Worm (Caenorhabditis elegans) whole organism, L1 larva: ENCODE measurements around the gene prp-18.
"Not testable (repeated sequence)": the region's sequence is repeated elsewhere in the genome, so short reads cannot be mapped to it uniquely, and the experiment has no call there.

Experiments used
- C04F5.9 ChIP-seq: sonication (generic microtip); optimal IDR thresholded peaks from 2 replicates; lab custom pipeline; 2016; ENCODE audit warnings: missing genetic modification characterization, missing compliant biosample characterization
- C16A3.4 ChIP-seq: fragments of 150-350 bp; optimal IDR thresholded peaks from 2 replicates; lab custom pipeline; 2014; ENCODE audit warnings: missing biosample characterization, missing genetic modification characterization
- aha-1 ChIP-seq: fragments of 150-350 bp; optimal IDR thresholded peaks from 2 replicates; lab custom pipeline; 2014; ENCODE audit warnings: missing biosample characterization, missing genetic modification characterization
- alr-1 ChIP-seq: fragments of 200-800 bp; sonication (Bioruptor generic); optimal IDR thresholded peaks from 2 replicates; lab custom pipeline; 2018; ENCODE audit warnings: borderline replicate concordance, mild to moderate bottlenecking, missing genetic modification characterization, missing compliant biosample characterization
- ceh-63 ChIP-seq: fragments of 200-800 bp; sonication (Bioruptor generic); optimal IDR thresholded peaks from 2 replicates; lab custom pipeline; 2018; ENCODE audit warnings: mild to moderate bottlenecking, missing genetic modification characterization, missing compliant biosample characterization
- dsc-1 ChIP-seq: sonication (generic microtip); optimal IDR thresholded peaks from 2 replicates; lab custom pipeline; 2016; ENCODE audit warnings: mild to moderate bottlenecking, missing genetic modification characterization, missing compliant biosample characterization
- efl-1 ChIP-seq, 4 experiments: fragments of 150-350 bp; optimal IDR thresholded peaks in 3 of 4; peaks in 1 of 4; 1 replicate in 1 of 4; 2 replicates in 3 of 4; lab custom pipeline; 2014; ENCODE audit warnings: missing biosample characterization in 2 of 4, missing genetic modification characterization in 2 of 4, missing genetic modification reagents in 2 of 4
- efl-3 ChIP-seq: fragments of 200-800 bp; sonication (Bioruptor generic); optimal IDR thresholded peaks from 2 replicates; lab custom pipeline; 2018; ENCODE audit warnings: mild to moderate bottlenecking, missing genetic modification characterization, missing compliant biosample characterization
- fkh-4 ChIP-seq: sonication (generic microtip); optimal IDR thresholded peaks from 2 replicates; lab custom pipeline; 2016; ENCODE audit warnings: missing compliant biosample characterization, missing genetic modification characterization, borderline replicate concordance
- fkh-8 ChIP-seq: sonication (generic microtip); optimal IDR thresholded peaks from 2 replicates; lab custom pipeline; 2016; ENCODE audit warnings: mild to moderate bottlenecking, missing genetic modification characterization, missing compliant biosample characterization
- grh-1 ChIP-seq: fragments of 200-800 bp; sonication (Bioruptor generic); IDR thresholded peaks from 2 replicates; pipeline ENCODE4 v1.3.6; 2022; ENCODE audit warnings: missing genetic modification reagents, missing genetic modification characterization, missing compliant biosample characterization
- hlh-4 ChIP-seq: sonication (generic microtip); optimal IDR thresholded peaks from 2 replicates; lab custom pipeline; 2016; ENCODE audit warnings: mild to moderate bottlenecking, missing genetic modification characterization, missing compliant biosample characterization
- jun-1 ChIP-seq: fragments of 150-350 bp; optimal IDR thresholded peaks from 2 replicates; lab custom pipeline; 2014; ENCODE audit warnings: missing biosample characterization, missing genetic modification reagents, missing genetic modification characterization
- lin-13 ChIP-seq: fragments of 150-350 bp; optimal IDR thresholded peaks from 2 replicates; lab custom pipeline; 2014; ENCODE audit warnings: missing biosample characterization, missing genetic modification reagents, missing genetic modification characterization
- lin-14 ChIP-seq: fragments of 200-800 bp; sonication (Bioruptor generic); optimal IDR thresholded peaks from 2 replicates; lab custom pipeline; 2018; ENCODE audit warnings: mild to moderate bottlenecking, missing genetic modification characterization, moderate library complexity, missing compliant biosample characterization
- lin-35 ChIP-seq, 2 experiments: fragments of 150-350 bp; optimal IDR thresholded peaks; 2 replicates each; lab custom pipeline; 2014; ENCODE audit warnings: missing biosample characterization in 2 of 2, missing genetic modification characterization in 2 of 2, missing genetic modification reagents in 2 of 2
- lsy-2 ChIP-seq, 2 experiments: fragments of 150-350 bp; optimal IDR thresholded peaks; 2 replicates each; lab custom pipeline; 2014; ENCODE audit warnings: missing biosample characterization in 2 of 2, missing genetic modification characterization in 2 of 2
- mdl-1 ChIP-seq, 2 experiments: fragments of 150-350 bp; optimal IDR thresholded peaks; 2 replicates each; lab custom pipeline; 2014 to 2017; ENCODE audit warnings: missing biosample characterization in 2 of 2, missing genetic modification characterization in 2 of 2, inconsistent platforms in 1 of 2
- mep-1 ChIP-seq: fragments of 150-350 bp; optimal IDR thresholded peaks from 2 replicates; lab custom pipeline; 2014; ENCODE audit warnings: missing biosample characterization, missing genetic modification characterization
- nhr-11 ChIP-seq: fragments of 150-350 bp; optimal IDR thresholded peaks from 2 replicates; lab custom pipeline; 2014; ENCODE audit warnings: missing biosample characterization, missing genetic modification characterization
- nhr-19 ChIP-seq: fragments of 200-800 bp; sonication (Bioruptor generic); conservative IDR thresholded peaks from 2 replicates; pipeline ENCODE4 v1.3.6; 2022; ENCODE audit warnings: missing genetic modification characterization, missing compliant biosample characterization
- nhr-237 ChIP-seq: fragments of 150-350 bp; optimal IDR thresholded peaks from 2 replicates; lab custom pipeline; 2014; ENCODE audit warnings: missing biosample characterization, missing genetic modification characterization
- nhr-47 ChIP-seq: sonication (generic microtip); optimal IDR thresholded peaks from 2 replicates; lab custom pipeline; 2016; ENCODE audit warnings: mild to moderate bottlenecking, missing genetic modification characterization, moderate library complexity, missing compliant biosample characterization
- nhr-71 ChIP-seq: sonication (generic microtip); optimal IDR thresholded peaks from 2 replicates; lab custom pipeline; 2016; ENCODE audit warnings: mild to moderate bottlenecking, missing genetic modification characterization, moderate library complexity, missing compliant biosample characterization
- nhr-84 ChIP-seq: sonication (generic microtip); optimal IDR thresholded peaks from 2 replicates; lab custom pipeline; 2017; ENCODE audit warnings: missing biosample characterization, missing genetic modification characterization
- pqm-1 ChIP-seq: sonication (generic microtip); optimal IDR thresholded peaks from 3 replicates; lab custom pipeline; 2017; ENCODE audit warnings: missing biosample characterization, missing genetic modification characterization
- snpc-4 ChIP-seq: fragments of 150-350 bp; optimal IDR thresholded peaks from 2 replicates; lab custom pipeline; 2014; ENCODE audit warnings: missing biosample characterization, missing genetic modification characterization
- sox-4 ChIP-seq: sonication (generic microtip); optimal IDR thresholded peaks from 2 replicates; lab custom pipeline; 2016; ENCODE audit warnings: missing genetic modification characterization, missing compliant biosample characterization
- sptf-1 ChIP-seq: fragments of 150-350 bp; optimal IDR thresholded peaks from 2 replicates; lab custom pipeline; 2014; ENCODE audit warnings: missing biosample characterization, missing genetic modification characterization
- sup-37 ChIP-seq: fragments of 200-800 bp; sonication (Bioruptor generic); optimal IDR thresholded peaks from 2 replicates; lab custom pipeline; 2018; ENCODE audit warnings: mild to moderate bottlenecking, missing genetic modification characterization, missing compliant biosample characterization
- swsn-7 ChIP-seq: sonication (generic microtip); optimal IDR thresholded peaks from 2 replicates; lab custom pipeline; 2016; ENCODE audit warnings: missing genetic modification characterization, missing compliant biosample characterization
- unc-130 ChIP-seq: fragments of 150-350 bp; optimal IDR thresholded peaks from 2 replicates; lab custom pipeline; 2017; ENCODE audit warnings: missing biosample characterization, missing genetic modification characterization, inconsistent platforms
- unc-30 ChIP-seq: sonication (generic microtip); optimal IDR thresholded peaks from 2 replicates; lab custom pipeline; 2017; ENCODE audit warnings: missing biosample characterization, missing genetic modification characterization
- unc-62 ChIP-seq: fragments of 150-350 bp; optimal IDR thresholded peaks from 2 replicates; lab custom pipeline; 2014; ENCODE audit warnings: missing biosample characterization, missing genetic modification reagents, missing genetic modification characterization
- unc-86 ChIP-seq: sonication (generic microtip); optimal IDR thresholded peaks from 2 replicates; lab custom pipeline; 2016; ENCODE audit warnings: missing genetic modification characterization, missing compliant biosample characterization
- unc-98 ChIP-seq: fragments of 200-800 bp; sonication (Bioruptor generic); IDR thresholded peaks from 2 replicates; pipeline ENCODE4 v1.3.6; 2022; ENCODE audit warnings: missing genetic modification characterization, missing compliant biosample characterization
- ztf-11 ChIP-seq, 2 experiments: sonication (generic microtip); optimal IDR thresholded peaks; 2 replicates each; lab custom pipeline; 2016 to 2017; ENCODE audit warnings: missing genetic modification characterization in 2 of 2, missing biosample characterization in 1 of 2, missing compliant biosample characterization in 1 of 2

Gene prp-18

ce11 chrIV:9898712-9899111 is 14.5 kb upstream of the prp-18 start, which contains the start of gene tbc-3:
TSS of gene tbc-3 (plus strand) at chrIV:9899012.
- TF ChIP-seq efl-1 (optimal IDR thresholded peaks at IDR 0.05; lab: Kevin White, UChicago) (no peak), efl-1 (GFP tag; optimal IDR thresholded peaks at IDR 0.05 in 1 of 2; lab: Kevin White, UChicago) (peak in 1 of 2 experiments; percentile 21), nhr-11 (tag; lab: Kevin White, UChicago) (no peak), jun-1 (no peak)
- TF ChIP-seq, all 84 proteins: peak for 1

- no peak for TF ChIP-seq alr-1 (tag; lab: Kevin White, UChicago)
- no peak for TF ChIP-seq nhr-19 (GFP tag; lab: Robert Waterston, UW)
- no peak for TF ChIP-seq sox-4 (tag; lab: Kevin White, UChicago)
- no peak for TF ChIP-seq nhr-237 (tag; lab: Kevin White, UChicago)
- TF ChIP-seq, all 84 proteins: peak for 0
Observed at ce11 chrIV:9895088-9895487, 10.9 kb upstream of the prp-18 start, which contains the start of gene ssp-32. TSS of gene ssp-32 (plus strand) at chrIV:9895388.

ce11 chrIV:9894331-9894730 is 10.1 kb upstream of the prp-18 start, which contains the start of gene msp-77:
TSS of gene msp-77 (plus strand) at chrIV:9894631.
- TF ChIP-seq lin-35 (GFP tag; optimal IDR thresholded peaks at IDR 0.05; lab: Kevin White, UChicago); sup-37; mdl-1 (tag; optimal IDR thresholded peaks at IDR 0.05; lab: Kevin White, UChicago): not testable (repeated sequence)
- TF ChIP-seq, all 84 proteins: peak for 0; not testable (repeated sequence) for 84

ce11 chrIV:9893649-9894048 is 9.5 kb upstream of the prp-18 start, which contains the start of gene sss-1:
TSS of gene sss-1 (minus strand) at chrIV:9893749.
- TF ChIP-seq fkh-4 (tag; lab: Kevin White, UChicago); unc-130; efl-3: not testable (repeated sequence)

ce11 chrIV:9891938-9892337 is 7.8 kb upstream of the prp-18 start, which contains the start of gene F32B6.4:
TSS of gene F32B6.4 (minus strand) at chrIV:9892038.
- TF ChIP-seq swsn-7 (tag; lab: Kevin White, UChicago) (no peak), C16A3.4 (tag; lab: Kevin White, UChicago) (no peak), aha-1 (tag; lab: Kevin White, UChicago) (no peak), mep-1 (tag; lab: Kevin White, UChicago) (no peak), hlh-4 (tag; lab: Kevin White, UChicago) (no peak), grh-1 (no peak), nhr-84 (tag; lab: Kevin White, UChicago) (no peak), ztf-11 (tag; optimal IDR thresholded peaks at IDR 0.05; lab: Kevin White, UChicago) (no peak), sup-37 (no peak), nhr-11 (tag; lab: Kevin White, UChicago) (no peak)
- TF ChIP-seq, all 84 proteins: peak for 0

ce11 chrIV:9889857-9890256 is 5.7 kb upstream of the prp-18 start, which contains the start of gene ttbk-3:
TSS of gene ttbk-3 (minus strand) at chrIV:9889957.
- TF ChIP-seq ceh-63 (GFP tag; lab: Kevin White, UChicago) (no peak), efl-1 (optimal IDR thresholded peaks at IDR 0.05; lab: Kevin White, UChicago) (no peak), efl-1 (GFP tag; optimal IDR thresholded peaks at IDR 0.05 in 1 of 2; lab: Kevin White, UChicago) (peak in 1 of 2 experiments; percentile 43), lin-13 (no peak), pqm-1 (tag; lab: Kevin White, UChicago) (no peak), lin-14 (GFP tag; lab: Kevin White, UChicago) (no peak), snpc-4 (tag; lab: Kevin White, UChicago) (no peak)

ce11 chrIV:9878893-9879379 is 5.2 kb downstream of the prp-18 start, which contains the start of gene nhr-4:
TSS of gene nhr-4 (plus strand) at chrIV:9879329.
- TF ChIP-seq fkh-8 (tag; lab: Kevin White, UChicago): peak; percentile 71
- TF ChIP-seq mdl-1 (tag; optimal IDR thresholded peaks at IDR 0.05; lab: Kevin White, UChicago): no peak
- peak; percentile 12 for TF ChIP-seq nhr-71
- TF ChIP-seq sptf-1 (tag; lab: Kevin White, UChicago): no peak
- TF ChIP-seq unc-62 (GFP tag; lab: Kevin White, UChicago): no peak
- no peak for TF ChIP-seq unc-98
- TF ChIP-seq lsy-2 (tag; optimal IDR thresholded peaks at IDR 0.05; lab: Kevin White, UChicago): no peak
- peak; percentile 27 for TF ChIP-seq dsc-1 (tag; lab: Kevin White, UChicago)
- peak; percentile 0 for TF ChIP-seq nhr-47 (tag; lab: Kevin White, UChicago)
- no peak for TF ChIP-seq C04F5.9 (tag; lab: Kevin White, UChicago)
- TF ChIP-seq unc-30 (tag; lab: Kevin White, UChicago): no peak
- TF ChIP-seq efl-1 (optimal IDR thresholded peaks at IDR 0.05; lab: Kevin White, UChicago): no peak
- TF ChIP-seq efl-1 (GFP tag; optimal IDR thresholded peaks at IDR 0.05 in 1 of 2; lab: Kevin White, UChicago): peak in 1 of 2 experiments; percentile 56
- no peak for TF ChIP-seq unc-86 (tag; lab: Kevin White, UChicago)
- TF ChIP-seq sup-37: no peak
- no peak for TF ChIP-seq lin-35 (GFP tag; optimal IDR thresholded peaks at IDR 0.05; lab: Kevin White, UChicago)
